Fruit fly (Drosophila melanogaster) whole organism, wandering third instar larva: Measurements from ENCODE around the gene CG9444.
"Not testable (repeated sequence)": the region's sequence is repeated elsewhere in the genome, so short reads cannot be mapped to it uniquely, and the experiment has no call there.

Source experiments
- CG9705 ChIP-seq: fragments of 200-800 bp; sonication (Bioruptor generic); optimal IDR thresholded peaks from 2 replicates; lab custom pipeline; 2018; ENCODE audit warnings: missing biosample characterization, mild to moderate bottlenecking, missing genetic modification characterization
- Dfd ChIP-seq: fragments of >200 bp; optimal IDR thresholded peaks from 2 replicates; lab custom pipeline; 2017; ENCODE audit warnings: missing biosample characterization, missing genetic modification characterization
- HLH106 ChIP-seq: fragments of 200-800 bp; optimal IDR thresholded peaks from 3 replicates; lab custom pipeline; 2019; ENCODE audit warnings: missing biosample characterization, mild to moderate bottlenecking, missing genetic modification characterization, moderate library complexity
- Hr78 ChIP-seq: fragments of >200 bp; optimal IDR thresholded peaks from 2 replicates; lab custom pipeline; 2017; ENCODE audit warnings: missing biosample characterization, missing genetic modification characterization
- Hr83 ChIP-seq: fragments of 200-300 bp; sonication (Bioruptor generic); optimal IDR thresholded peaks from 2 replicates; lab custom pipeline; 2016; ENCODE audit warnings: missing biosample characterization, mild to moderate bottlenecking, missing genetic modification characterization, moderate library complexity; ENCODE audit not compliant: poor library complexity, severe bottlenecking
- Jra ChIP-seq: sonication (Bioruptor generic); optimal IDR thresholded peaks from 2 replicates; lab custom pipeline; 2016; ENCODE audit warnings: missing biosample characterization, missing genetic modification characterization
- Myc ChIP-seq: fragments of >200 bp; optimal IDR thresholded peaks from 2 replicates; lab custom pipeline; 2017
- N ChIP-seq: fragments of >200 bp; optimal IDR thresholded peaks from 2 replicates; lab custom pipeline; 2018; ENCODE audit warnings: missing biosample characterization, missing external identifiers, missing genetic modification characterization
- OdsH ChIP-seq: fragments of 200-800 bp; sonication (Bioruptor generic); optimal IDR thresholded peaks from 2 replicates; lab custom pipeline; 2016; ENCODE audit warnings: missing biosample characterization, mild to moderate bottlenecking, missing genetic modification characterization
- Rel ChIP-seq, 2 experiments: fragments of 200-800 bp; sonication (Bioruptor generic) in 1 of 2; optimal IDR thresholded peaks; 2 replicates in 1 of 2; 3 replicates in 1 of 2; lab custom pipeline; 2016 to 2019; ENCODE audit warnings: mild to moderate bottlenecking in 2 of 2, missing biosample characterization in 2 of 2, missing genetic modification characterization in 2 of 2, moderate library complexity in 1 of 2
- Sp1 ChIP-seq: fragments of 200-800 bp; sonication (Bioruptor generic); optimal IDR thresholded peaks from 3 replicates; lab custom pipeline; 2019; ENCODE audit warnings: missing biosample characterization, mild to moderate bottlenecking, missing genetic modification characterization, moderate library complexity
- Vsx2 ChIP-seq: fragments of 200-300, 225-300 bp; sonication (Bioruptor generic); optimal IDR thresholded peaks from 2 replicates; lab custom pipeline; 2018; ENCODE audit warnings: missing biosample characterization, missing genetic modification characterization; ENCODE audit not compliant: partially characterized antibody
- br ChIP-seq: fragments of 200-800 bp; sonication (Bioruptor generic); optimal IDR thresholded peaks from 2 replicates; lab custom pipeline; 2016; ENCODE audit warnings: missing biosample characterization, missing genetic modification characterization
- brk ChIP-seq: fragments of 200-800 bp; sonication (Bioruptor generic); optimal IDR thresholded peaks from 2 replicates; lab custom pipeline; 2016; ENCODE audit warnings: missing biosample characterization, mild to moderate bottlenecking, missing genetic modification characterization
- dmrt93B ChIP-seq: fragments of 200-800 bp; sonication (Bioruptor generic); optimal IDR thresholded peaks from 2 replicates; lab custom pipeline; 2018; ENCODE audit warnings: missing biosample characterization, mild to moderate bottlenecking, missing genetic modification characterization
- foxo ChIP-seq, 2 experiments: fragments of 200-800 bp; sonication (Bioruptor generic); optimal IDR thresholded peaks; 2 replicates in 1 of 2; 3 replicates in 1 of 2; lab custom pipeline; 2016 to 2017; ENCODE audit warnings: missing biosample characterization in 2 of 2, missing genetic modification characterization in 2 of 2
- h ChIP-seq: fragments of 200-800 bp; sonication (Bioruptor generic); optimal IDR thresholded peaks from 3 replicates; lab custom pipeline; 2016; ENCODE audit warnings: missing biosample characterization, mild to moderate bottlenecking, missing genetic modification characterization
- jim ChIP-seq: fragments of 175-275, 200-325 bp; sonication (Bioruptor generic); optimal IDR thresholded peaks from 2 replicates; lab custom pipeline; 2016; ENCODE audit warnings: missing biosample characterization, mild to moderate bottlenecking, missing genetic modification characterization
- pan ChIP-seq: fragments of >200 bp; optimal IDR thresholded peaks from 2 replicates; lab custom pipeline; 2017
- rgr ChIP-seq: fragments of 200-800 bp; sonication (Bioruptor generic); optimal IDR thresholded peaks from 3 replicates; lab custom pipeline; 2016; ENCODE audit warnings: missing biosample characterization, mild to moderate bottlenecking, missing genetic modification characterization
- sage ChIP-seq: fragments of 200-800 bp; sonication (Bioruptor generic); optimal IDR thresholded peaks from 2 replicates; lab custom pipeline; 2016; ENCODE audit warnings: missing biosample characterization, mild to moderate bottlenecking, missing genetic modification characterization
- sv ChIP-seq: fragments of 200-800 bp; sonication (Bioruptor generic); optimal IDR thresholded peaks from 3 replicates; lab custom pipeline; 2016; ENCODE audit warnings: missing biosample characterization, missing genetic modification characterization
- woc ChIP-seq: sonication (Bioruptor generic); optimal IDR thresholded peaks from 2 replicates; lab custom pipeline; 2016; ENCODE audit warnings: missing biosample characterization, mild to moderate bottlenecking, missing genetic modification characterization

Gene CG9444

DNA sequence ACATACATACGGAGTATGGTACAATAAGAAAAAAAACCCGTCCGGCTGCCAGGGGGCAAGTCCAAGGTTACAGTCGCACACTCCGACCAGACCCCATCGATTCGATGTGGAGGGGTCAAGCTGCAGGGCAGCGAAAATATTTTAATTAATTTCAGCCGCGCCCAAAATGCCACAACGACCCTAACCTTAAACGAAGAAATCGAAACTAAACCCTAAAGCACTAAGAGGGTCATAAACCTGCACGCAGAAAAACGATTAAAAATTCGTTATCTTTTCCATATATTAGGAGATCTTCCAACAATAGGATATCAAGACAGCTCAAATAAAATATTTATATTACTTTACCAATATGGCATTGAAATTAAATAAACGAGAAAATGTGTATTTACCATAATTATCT is 17.8 kb upstream of the CG9444 start:
- TF ChIP-seq sage (GFP tag; lab: Kevin White, UChicago), result peak; percentile 22
- TF ChIP-seq rgr (GFP tag; lab: Kevin White, UChicago), result peak; percentile 23
- TF ChIP-seq Hr83, result no peak

DNA sequence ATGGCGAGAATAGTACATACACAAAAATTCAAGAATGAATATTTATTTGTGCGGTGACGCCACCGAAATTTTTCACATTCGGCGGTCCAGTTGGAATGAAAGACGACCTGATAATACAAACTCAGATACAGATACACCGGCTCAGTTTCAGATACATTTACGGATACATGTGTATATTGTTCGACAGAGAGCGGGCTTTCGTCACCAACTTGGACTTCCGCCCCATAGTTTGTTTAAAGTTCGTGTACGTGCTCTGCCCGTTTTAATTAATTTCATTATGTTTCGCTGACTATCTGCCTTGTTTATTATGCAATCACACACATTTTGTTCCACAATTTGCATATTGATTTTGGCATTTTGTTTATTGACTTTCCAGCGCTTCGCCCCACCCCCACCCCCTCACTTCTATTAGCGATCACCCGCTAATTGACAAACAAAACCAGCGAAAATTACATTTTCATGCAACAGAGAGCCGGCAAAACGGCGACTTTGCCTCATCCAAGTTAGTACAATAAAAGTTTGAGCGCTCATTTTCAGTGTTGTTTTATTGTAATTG is 17.2 kb upstream of the CG9444 start:
- TF ChIP-seq Dfd (GFP tag; lab: Kevin White, UChicago), result no peak
- peak; percentile 62 for TF ChIP-seq rgr (GFP tag; lab: Kevin White, UChicago)
- TF ChIP-seq Hr83, result peak; percentile 23
- peak; percentile 42 for TF ChIP-seq h
- TF ChIP-seq Sp1 (GFP tag; lab: Kevin White, UChicago), result peak; percentile 5
- TF ChIP-seq N (GFP tag; lab: Kevin White, UChicago), result no peak
- peak; percentile 1 for TF ChIP-seq Jra (GFP tag; lab: Kevin White, UChicago)
- no peak for TF ChIP-seq jim (GFP tag; lab: Kevin White, UChicago)
- peak; percentile 56 for TF ChIP-seq OdsH (GFP tag; lab: Kevin White, UChicago)
- peak in 1 of 2 experiments; percentile 7 for TF ChIP-seq foxo (GFP tag; optimal IDR thresholded peaks at IDR 0.05; lab: Kevin White, UChicago)
- no peak for TF ChIP-seq CG9705 (GFP tag; lab: Kevin White, UChicago)
- peak; percentile 22 for TF ChIP-seq HLH106 (tag; lab: Kevin White, UChicago)
- peak; percentile 3 for TF ChIP-seq dmrt93B (GFP tag; lab: Kevin White, UChicago)

DNA sequence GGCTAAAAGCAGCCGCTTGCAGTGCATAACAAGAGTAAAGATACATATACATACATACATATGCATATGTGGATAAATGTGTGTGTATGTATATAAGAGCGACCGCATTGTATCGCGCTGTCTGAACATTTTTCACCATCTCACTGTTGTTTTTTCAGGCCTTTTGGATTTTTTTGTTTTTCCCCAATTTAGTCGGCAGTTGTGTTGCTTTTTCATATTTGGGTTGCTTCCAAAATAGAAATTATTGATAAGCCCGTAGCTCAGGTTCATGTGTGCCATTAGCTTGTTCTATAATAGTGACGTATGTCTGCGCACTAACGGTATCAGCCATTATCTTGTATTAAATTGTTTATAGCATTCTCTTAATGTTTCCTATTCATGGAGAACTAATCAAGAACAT is 16.4 kb upstream of the CG9444 start:
- TF ChIP-seq Myc, result no peak
- no peak for TF ChIP-seq Rel (GFP tag; optimal IDR thresholded peaks at IDR 0.05; lab: Kevin White, UChicago)
- TF ChIP-seq Rel (tag; optimal IDR thresholded peaks at IDR 0.05; lab: Kevin White, UChicago), result peak; percentile 96

DNA sequence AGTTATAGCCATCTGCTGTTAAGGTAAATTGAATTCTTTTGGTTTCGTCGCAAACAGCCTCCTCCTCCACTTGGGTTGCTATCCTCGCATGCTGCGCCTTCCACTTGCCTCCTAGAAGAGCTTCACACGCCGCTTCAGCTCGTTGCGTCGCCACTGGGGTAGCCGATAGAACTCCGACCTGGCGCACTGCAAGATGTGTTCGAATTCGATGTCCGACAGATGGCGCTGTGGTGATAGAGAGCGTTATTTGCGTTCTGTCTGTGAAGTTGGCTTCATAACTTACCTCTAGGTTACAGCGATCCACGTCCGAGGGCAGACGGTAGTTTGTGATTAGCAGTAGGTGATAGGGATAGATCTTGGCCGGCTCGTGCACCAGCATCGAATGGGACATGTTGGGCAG is 10.9 kb upstream of the CG9444 start:
- TF ChIP-seq Vsx2 (GFP tag; lab: Kevin White, UChicago) (no peak), HLH106 (tag; lab: Kevin White, UChicago) (no peak)

DNA sequence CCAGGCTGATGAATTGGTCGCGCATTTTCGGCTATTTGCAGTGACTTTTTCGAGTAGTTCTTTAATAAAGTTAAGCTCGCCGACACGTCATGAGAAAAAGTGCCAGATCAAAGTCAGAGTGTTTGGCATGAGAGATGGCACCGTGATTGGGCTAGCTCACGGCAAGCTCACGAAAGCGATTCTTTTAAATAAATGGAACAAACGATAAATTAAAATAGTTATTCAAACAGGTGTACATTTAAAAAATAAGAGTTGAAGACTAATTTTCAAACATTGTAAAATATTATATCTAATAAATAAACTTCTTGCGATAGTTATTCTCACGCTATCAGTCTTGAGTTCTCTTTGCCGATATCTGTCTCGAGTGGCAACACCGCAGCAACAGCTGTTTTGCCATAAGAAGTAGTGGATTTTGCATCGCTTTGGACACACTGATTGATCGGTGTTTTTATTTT is 8.6 kb upstream of the CG9444 start, which contains the start of the genes Unc-115b, p24-2 and CG32939:
TSS of gene Unc-115b (minus strand) at position 101 of the 455 bp plus-strand sequence.
TSS of gene p24-2 (minus strand) at position 120 of the 455 bp plus-strand sequence.
TSS of gene CG32939 (plus strand) at position 405 of the 455 bp plus-strand sequence.
- not testable (repeated sequence) for TF ChIP-seq Rel (GFP tag; optimal IDR thresholded peaks at IDR 0.05; lab: Kevin White, UChicago); Rel (tag; optimal IDR thresholded peaks at IDR 0.05; lab: Kevin White, UChicago); HLH106 (tag; lab: Kevin White, UChicago); Dfd (GFP tag; lab: Kevin White, UChicago)

DNA sequence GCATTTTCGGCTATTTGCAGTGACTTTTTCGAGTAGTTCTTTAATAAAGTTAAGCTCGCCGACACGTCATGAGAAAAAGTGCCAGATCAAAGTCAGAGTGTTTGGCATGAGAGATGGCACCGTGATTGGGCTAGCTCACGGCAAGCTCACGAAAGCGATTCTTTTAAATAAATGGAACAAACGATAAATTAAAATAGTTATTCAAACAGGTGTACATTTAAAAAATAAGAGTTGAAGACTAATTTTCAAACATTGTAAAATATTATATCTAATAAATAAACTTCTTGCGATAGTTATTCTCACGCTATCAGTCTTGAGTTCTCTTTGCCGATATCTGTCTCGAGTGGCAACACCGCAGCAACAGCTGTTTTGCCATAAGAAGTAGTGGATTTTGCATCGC is 1.3 kb upstream of the CG9444 start, which contains the start of the genes eca and CG18542:
TSS of gene eca (minus strand) at position 101 of the 400 bp plus-strand sequence.
TSS of gene CG18542 (plus strand) at position 385 of the 400 bp plus-strand sequence.
- not testable (repeated sequence) for TF ChIP-seq Dfd (GFP tag; lab: Kevin White, UChicago); HLH106 (tag; lab: Kevin White, UChicago); sage (GFP tag; lab: Kevin White, UChicago)
- TF ChIP-seq, all 38 proteins: peak for 0; not testable (repeated sequence) for 38

DNA sequence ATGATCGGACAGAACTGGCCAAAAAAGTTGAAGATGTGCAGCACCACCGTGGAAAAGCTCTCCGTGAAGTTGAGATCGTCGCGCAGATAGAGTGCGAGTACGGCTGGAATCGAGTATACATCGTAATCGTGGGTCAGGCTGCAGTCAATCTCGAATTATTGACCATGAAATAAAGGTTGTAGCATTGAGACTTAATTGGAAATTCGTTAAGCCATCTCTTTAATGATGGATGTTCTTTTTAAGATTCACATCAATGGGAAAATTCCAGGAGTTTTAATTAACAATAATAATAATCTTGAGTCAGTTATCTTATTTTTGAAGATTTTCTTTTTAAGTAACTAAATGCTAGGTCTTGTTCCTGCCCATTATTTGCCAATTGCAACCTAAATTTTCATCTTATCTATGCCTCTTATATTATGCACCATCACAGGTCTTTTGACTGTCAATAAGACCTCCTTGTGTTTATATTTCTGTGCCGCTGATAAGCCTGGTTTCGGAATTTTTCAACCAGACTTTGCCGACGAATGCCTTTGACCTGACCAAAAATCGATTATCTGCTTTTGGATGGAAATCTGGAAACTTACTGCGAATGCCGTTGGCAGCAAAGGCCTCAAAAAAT is 891 bp downstream of the CG9444 start:
- TF ChIP-seq woc (GFP tag; lab: Kevin White, UChicago) (no peak), sv (GFP tag; lab: Kevin White, UChicago) (no peak), OdsH (GFP tag; lab: Kevin White, UChicago) (no peak), pan (lab: Kevin White, UChicago) (no peak), Hr78 (GFP tag; lab: Kevin White, UChicago) (no peak), N (GFP tag; lab: Kevin White, UChicago) (no peak), brk (GFP tag; lab: Kevin White, UChicago) (no peak), h (no peak), CG9705 (GFP tag; lab: Kevin White, UChicago) (no peak), br (GFP tag; lab: Kevin White, UChicago) (no peak)
- TF ChIP-seq, all 38 proteins: peak for 0
